Fruit fly (Drosophila melanogaster) S2 (cell line): ENCODE results near the gene CG15022.

ENCODE experiments used
- CG8478 ChIP-seq: fragments of >200 bp; optimal IDR thresholded peaks from 2 replicates; lab custom pipeline; 2018
- CTCF ChIP-seq, 2 experiments: fragments of >200 bp; optimal IDR thresholded peaks; 2 replicates each; lab custom pipeline; 2018

DNA sequence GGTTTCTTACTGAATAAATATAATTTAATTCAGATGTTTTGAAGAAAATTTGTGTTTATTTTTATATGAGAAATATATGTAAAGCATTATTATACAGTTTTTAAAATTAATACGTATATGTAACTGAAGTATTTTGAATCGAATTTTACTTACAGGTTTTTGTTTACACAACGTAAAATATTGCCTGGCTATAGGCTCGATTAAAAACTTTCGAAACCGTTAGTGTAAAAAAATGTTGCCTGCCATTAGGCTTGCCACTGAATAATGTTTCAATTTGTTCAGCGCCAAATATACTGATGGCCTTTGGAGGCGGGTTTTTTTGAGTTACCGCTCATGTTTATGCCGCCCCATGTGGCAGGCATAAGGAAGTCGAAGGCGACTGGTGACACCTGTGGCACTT is 33.5 kb downstream of the CG15022 start:
- TF ChIP-seq CTCF (optimal IDR thresholded peaks at IDR 0.05; lab: Kevin White, UChicago) (no peak), CG8478 (lab: Kevin White, UChicago) (no peak)
